Fruit fly (Drosophila melanogaster): ENCODE data around the gene Cht11.

The Cht11 gene

DNA sequence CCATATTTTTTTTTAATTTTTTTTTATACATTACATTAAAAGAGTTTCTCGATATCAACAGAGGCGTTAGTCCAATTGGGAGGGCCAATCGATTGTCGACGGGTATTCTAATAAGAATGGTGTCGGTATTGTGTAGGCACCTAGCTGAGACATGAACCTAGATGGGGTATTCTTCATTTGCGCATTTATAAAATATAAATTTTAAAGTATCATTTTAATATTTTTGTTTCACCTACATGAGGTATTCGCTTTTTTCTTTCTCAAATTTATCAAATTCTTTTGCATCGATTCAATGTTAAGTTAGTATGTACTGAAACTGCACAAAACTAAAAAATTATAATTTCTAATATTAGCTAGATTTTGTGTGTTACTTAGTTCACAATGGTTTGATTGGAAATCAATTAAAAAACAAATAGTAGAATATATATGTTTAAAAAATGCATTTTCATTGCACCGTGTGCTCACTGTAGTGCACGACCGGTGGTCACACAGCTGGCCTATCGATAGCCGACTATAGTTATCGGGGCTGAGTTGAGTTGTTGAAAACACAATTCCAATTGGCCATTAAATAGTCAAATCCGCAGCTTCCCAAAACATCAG lies 5.4 kb downstream of the Cht11 start, which contains the start of the genes CG14435 and Tmf (continued):
- peak; percentile 68 for TF ChIP-seq CG12942 (GFP tag; optimal IDR thresholded peaks at IDR 0.05)
- TF ChIP-seq nmo (GFP tag; optimal IDR thresholded peaks at IDR 0.05): peak; percentile 91
- TF ChIP-seq CG15696 (tag; optimal IDR thresholded peaks at IDR 0.05): peak; percentile 86
- peak; percentile 49 for TF ChIP-seq CG12219 (GFP tag; optimal IDR thresholded peaks at IDR 0.05)
- TF ChIP-seq Ssrp (tag; optimal IDR thresholded peaks at IDR 0.05): peak; percentile 82
- TF ChIP-seq CG10462 (GFP tag; optimal IDR thresholded peaks at IDR 0.05): peak; percentile 58
- peak; percentile 85 for TF ChIP-seq CG11247 (GFP tag; IDR thresholded peaks at IDR 0.05)
- no peak for TF ChIP-seq ftz-f1 (GFP tag; optimal IDR thresholded peaks at IDR 0.05)
- no peak for TF ChIP-seq Lpt (GFP tag; optimal IDR thresholded peaks at IDR 0.05)
- peak; percentile 75 for TF ChIP-seq Dref (GFP tag; IDR thresholded peaks at IDR 0.05)
- peak; percentile 84 for TF ChIP-seq unpg (GFP tag; optimal IDR thresholded peaks at IDR 0.05)
- peak; percentile 62 for TF ChIP-seq CG13123 (GFP tag; optimal IDR thresholded peaks at IDR 0.05)
- TF ChIP-seq danr (GFP tag; IDR thresholded peaks at IDR 0.05): peak; percentile 74
- no peak for TF ChIP-seq sna (GFP tag; IDR thresholded peaks at IDR 0.05; ENCODE audit: partially characterized antibody)
- TF ChIP-seq Fer1 (GFP tag; optimal IDR thresholded peaks at IDR 0.05): peak; percentile 83
- no peak; the same call in 2 of the 3 replicates for TF ChIP-seq CG7963 (GFP tag; IDR thresholded peaks at IDR 0.05; ENCODE audit: partially characterized antibody)
- TF ChIP-seq Max (GFP tag; optimal IDR thresholded peaks at IDR 0.05): peak; percentile 77
- TF ChIP-seq Hmx (GFP tag; optimal IDR thresholded peaks at IDR 0.05): peak; percentile 45
- peak; percentile 55 for TF ChIP-seq CG7786 (GFP tag; optimal IDR thresholded peaks at IDR 0.05)
- TF ChIP-seq stwl (tag; optimal IDR thresholded peaks at IDR 0.05): peak; percentile 26
- no peak for TF ChIP-seq Hey (tag; optimal IDR thresholded peaks at IDR 0.05)
- 0 out of 2 replicates have a peak, but pooled peaks have one; percentile 19 for TF ChIP-seq CG4360 (GFP tag; IDR thresholded peaks at IDR 0.05)
- no peak for TF ChIP-seq Asciz (GFP tag; optimal IDR thresholded peaks at IDR 0.05)
- TF ChIP-seq en (GFP tag; optimal IDR thresholded peaks at IDR 0.05): no peak
- TF ChIP-seq Dbx (GFP tag; IDR thresholded peaks at IDR 0.05): peak; percentile 91
- TF ChIP-seq dpn (GFP tag; optimal IDR thresholded peaks at IDR 0.05): peak; percentile 62 to 81
- peak; percentile 77 for TF ChIP-seq fd96Cb (tag; optimal IDR thresholded peaks at IDR 0.05)
- peak; percentile 84 for TF ChIP-seq Ada2b (GFP tag; IDR thresholded peaks at IDR 0.05)
- TF ChIP-seq pan (optimal IDR thresholded peaks at IDR 0.05): no peak
- peak in 1 of 2 experiments; percentile 82 for TF ChIP-seq pan (GFP tag; optimal IDR thresholded peaks at IDR 0.05 in 1 of 2, IDR thresholded peaks at IDR 0.05 in 1 of 2)
- TF ChIP-seq wor (GFP tag; IDR thresholded peaks at IDR 0.05): peak; percentile 75
- peak; percentile 3 for TF ChIP-seq CG15479 (GFP tag; optimal IDR thresholded peaks at IDR 0.05)
- TF ChIP-seq eve (GFP tag; optimal IDR thresholded peaks at IDR 0.05): no peak
- peak; percentile 91 for TF ChIP-seq Hr3 (GFP tag; optimal IDR thresholded peaks at IDR 0.05)
- TF ChIP-seq CG8924 (tag; optimal IDR thresholded peaks at IDR 0.05): peak; percentile 90
- peak; percentile 84 for TF ChIP-seq B-H2 (GFP tag; optimal IDR thresholded peaks at IDR 0.05)
- peak; percentile 65 for TF ChIP-seq Sry-β (GFP tag; optimal IDR thresholded peaks at IDR 0.05)
- peak; percentile 77 for TF ChIP-seq ara (GFP tag; IDR thresholded peaks at IDR 0.05)
- peak; percentile 31 for TF ChIP-seq CG17186 (GFP tag; optimal IDR thresholded peaks at IDR 0.05)
- TF ChIP-seq Jarid2 (GFP tag; optimal IDR thresholded peaks at IDR 0.05): peak; percentile 49
- peak; percentile 23 for TF ChIP-seq Atf-2 (GFP tag; optimal IDR thresholded peaks at IDR 0.05)
- peak; percentile 87 for TF ChIP-seq phol (tag; optimal IDR thresholded peaks at IDR 0.05)
- peak; percentile 86 for TF ChIP-seq Med (GFP tag)
- TF ChIP-seq CG9215 (GFP tag; IDR thresholded peaks at IDR 0.05): peak; percentile 91
- TF ChIP-seq CG9932 (GFP tag; IDR thresholded peaks at IDR 0.05): peak; percentile 93
- TF ChIP-seq CG13424 (tag; optimal IDR thresholded peaks at IDR 0.05): peak; percentile 90
- 0 out of 2 replicates have a peak, but pooled peaks have one; percentile 36 for TF ChIP-seq ham (GFP tag; IDR thresholded peaks at IDR 0.05)
- TF ChIP-seq Rfx (GFP tag; IDR thresholded peaks at IDR 0.05): peak; percentile 91
- no peak for TF ChIP-seq prd (optimal IDR thresholded peaks at IDR 0.05)
- TF ChIP-seq prd (GFP tag; IDR thresholded peaks at IDR 0.05): peak; percentile 93
